Worm (Caenorhabditis elegans) whole organism, young adult: ENCODE results near the gene F10E9.1.

ENCODE experiments used
- F22D6.2 ChIP-seq: sonication (generic microtip); optimal IDR thresholded peaks from 2 replicates; lab custom pipeline; 2016; ENCODE audit warnings: mild to moderate bottlenecking, missing genetic modification characterization, missing compliant biosample characterization
- Y56A3A.18 ChIP-seq: fragments of 200-800 bp; sonication (Bioruptor generic); IDR thresholded peaks from 2 replicates; pipeline ENCODE4 v1.3.6; 2022; ENCODE audit warnings: missing genetic modification reagents, missing genetic modification characterization, missing compliant biosample characterization
- Y95B8A.8 ChIP-seq: fragments of 200-800 bp; sonication (Bioruptor generic); IDR thresholded peaks from 2 replicates; pipeline ENCODE4 v1.3.6; 2022; ENCODE audit warnings: missing genetic modification reagents, missing genetic modification characterization, missing compliant biosample characterization
- die-1 ChIP-seq: sonication (generic microtip); optimal IDR thresholded peaks from 2 replicates; lab custom pipeline; 2016; ENCODE audit warnings: missing genotype, mild to moderate bottlenecking, missing genetic modification characterization, missing compliant biosample characterization
- dox-1 ChIP-seq: fragments of 200-800 bp; sonication (Bioruptor generic); IDR thresholded peaks from 2 replicates; pipeline ENCODE4 v1.3.6; 2022; ENCODE audit warnings: missing genetic modification reagents, missing genetic modification characterization, missing compliant biosample characterization
- lag-1 ChIP-seq: fragments of 200-800 bp; sonication (Bioruptor generic); IDR thresholded peaks from 2 replicates; pipeline ENCODE4 v1.3.6; 2022; ENCODE audit warnings: missing genetic modification reagents, missing genetic modification characterization, missing compliant biosample characterization
- madf-10 ChIP-seq: sonication (generic microtip); optimal IDR thresholded peaks from 2 replicates; lab custom pipeline; 2016; ENCODE audit warnings: mild to moderate bottlenecking, missing genetic modification characterization, missing compliant biosample characterization
- madf-8 ChIP-seq: fragments of 200-800 bp; sonication (Bioruptor generic); conservative IDR thresholded peaks from 2 replicates; pipeline ENCODE4 v1.3.6; 2022; ENCODE audit warnings: missing genetic modification reagents, missing genetic modification characterization, missing compliant biosample characterization
- unc-130 ChIP-seq: sonication (generic microtip); optimal IDR thresholded peaks from 2 replicates; lab custom pipeline; 2016; ENCODE audit warnings: missing genetic modification reagents, missing genetic modification characterization, missing compliant biosample characterization
- zfh-2 ChIP-seq: fragments of 200-800 bp; sonication (Bioruptor generic); conservative IDR thresholded peaks from 2 replicates; pipeline ENCODE4 v1.3.6; 2022; ENCODE audit warnings: missing genetic modification reagents, missing genetic modification characterization, missing compliant biosample characterization

ce11 chrIII:8299078-8299587, 23.8 kb upstream of the F10E9.1 start:
- no peak for TF ChIP-seq F22D6.2 (tag; lab: Kevin White, UChicago)
- TF ChIP-seq dox-1 (GFP tag; lab: Robert Waterston, UW), result no peak
- no peak for TF ChIP-seq Y56A3A.18 (GFP tag; lab: Robert Waterston, UW)
- no peak for TF ChIP-seq madf-10 (tag; lab: Kevin White, UChicago)
- no peak for TF ChIP-seq lag-1 (GFP tag; lab: Robert Waterston, UW)
- TF ChIP-seq madf-8 (GFP tag; lab: Robert Waterston, UW), result no peak
- TF ChIP-seq Y95B8A.8 (GFP tag; lab: Robert Waterston, UW), result no peak
- no peak for TF ChIP-seq die-1
- no peak for TF ChIP-seq zfh-2 (GFP tag; lab: Robert Waterston, UW)
- TF ChIP-seq unc-130 (GFP tag; lab: Kevin White, UChicago), result no peak
